Worm (Caenorhabditis elegans) whole organism, mixed stage, embryonic: ENCODE data around the gene pgp-1.

Experiments used
- elt-1 ChIP-seq: sonication (generic microtip); optimal IDR thresholded peaks from 2 replicates; lab custom pipeline; 2017; ENCODE audit warnings: missing genetic modification characterization, mild to moderate bottlenecking, missing compliant biosample characterization, antibody characterized with exemption, moderate library complexity, borderline replicate concordance; ENCODE audit not compliant: insufficient read depth
- elt-3 ChIP-seq: fragments of 150-350 bp; optimal IDR thresholded peaks from 2 replicates; lab custom pipeline; 2014; ENCODE audit warnings: missing biosample characterization, missing genetic modification characterization
- nhr-28 ChIP-seq: fragments of 150-350 bp; optimal IDR thresholded peaks from 2 replicates; lab custom pipeline; 2014; ENCODE audit warnings: missing biosample characterization, missing genetic modification characterization
- snpc-4 ChIP-seq: fragments of 150-350 bp; optimal IDR thresholded peaks from 2 replicates; lab custom pipeline; 2014; ENCODE audit warnings: missing biosample characterization, missing genetic modification characterization

ce11 chrIV:12599158-12599557, at the start of gene pgp-1:
- no peak for TF ChIP-seq elt-3 (tag; lab: Kevin White, UChicago)
- no peak for TF ChIP-seq snpc-4 (tag; lab: Kevin White, UChicago)
- no peak for TF ChIP-seq elt-1
- no peak for TF ChIP-seq nhr-28 (tag; lab: Kevin White, UChicago)
